Fruit fly (Drosophila melanogaster) whole organism, prepupa: ENCODE measurements around the gene CG46244.

Experiments
- Hr39 ChIP-seq: fragments of 200-800 bp; sonication (Bioruptor generic); optimal IDR thresholded peaks from 2 replicates; lab custom pipeline; 2016; ENCODE audit warnings: missing biosample characterization, missing genetic modification characterization
- salr ChIP-seq, 2 experiments: fragments of 200-800 bp; sonication (Bioruptor generic); optimal IDR thresholded peaks; 3 replicates each; lab custom pipeline; 2016 to 2018; ENCODE audit warnings: missing biosample characterization in 2 of 2, missing genetic modification characterization in 2 of 2, mild to moderate bottlenecking in 1 of 2

- TF ChIP-seq salr (GFP tag; optimal IDR thresholded peaks at IDR 0.05; lab: Kevin White, UChicago) = no peak
- TF ChIP-seq Hr39 (GFP tag; lab: Kevin White, UChicago) = no peak
These were observed 167.9 kb downstream of the CG46244 start for dm6 chr2L:19774278-19774677.
